Fruit fly (Drosophila melanogaster) whole organism, embryonic: ENCODE data around the gene CG11882.
A peak's percentile ranks its signal among the peaks of the same experiment; 100 is the strongest.

ENCODE experiments used
- Antp ChIP-seq: fragments of 200-800 bp; sonication (Bioruptor generic); optimal IDR thresholded peaks from 3 replicates; lab custom pipeline; 2016; ENCODE audit warnings: missing biosample characterization, missing genetic modification characterization
- Atf6 ChIP-seq: fragments of 200-800 bp; sonication (Bioruptor generic); IDR thresholded peaks from 2 replicates; pipeline ENCODE4 v1.3.6; 2022; ENCODE audit warnings: missing biosample characterization, missing genetic modification characterization
- BEAF-32 ChIP-seq: fragments of 200-800 bp; sonication (Bioruptor generic); optimal IDR thresholded peaks from 3 replicates; lab custom pipeline; 2017; ENCODE audit warnings: missing biosample characterization, missing genetic modification characterization, mild to moderate bottlenecking, moderate library complexity, missing genetic modification reagents
- CG10366 ChIP-seq: fragments of 200-800 bp; sonication (Bioruptor generic); IDR thresholded peaks from 2 replicates; pipeline ENCODE4 v1.3.6; 2022; ENCODE audit warnings: missing biosample characterization, missing genetic modification characterization
- CG10462 ChIP-seq: fragments of 200-800 bp; sonication (Bioruptor generic); optimal IDR thresholded peaks from 2 replicates; lab custom pipeline; 2016; ENCODE audit warnings: missing biosample characterization, missing genetic modification characterization
- CG11093 ChIP-seq: fragments of 200-800 bp; sonication (Bioruptor generic); IDR thresholded peaks from 3 replicates; pipeline ENCODE4 v1.3.6; 2022; ENCODE audit warnings: missing biosample characterization, missing genetic modification characterization
- CG11247 ChIP-seq: fragments of 200-800 bp; sonication (Bioruptor generic); IDR thresholded peaks from 2 replicates; pipeline ENCODE4 v1.3.6; 2022; ENCODE audit warnings: missing biosample characterization, missing genetic modification characterization
- CG11723 ChIP-seq: fragments of 200-800 bp; sonication (Bioruptor generic); optimal IDR thresholded peaks from 2 replicates; lab custom pipeline; 2017; ENCODE audit warnings: missing biosample characterization, mild to moderate bottlenecking, missing genetic modification characterization
- CG12219 ChIP-seq: fragments of 200-800 bp; sonication (Bioruptor generic); optimal IDR thresholded peaks from 3 replicates; lab custom pipeline; 2018; ENCODE audit warnings: missing biosample characterization, mild to moderate bottlenecking, missing genetic modification characterization
- CG16813 ChIP-seq: fragments of 200-800 bp; sonication (Bioruptor generic); IDR thresholded peaks from 3 replicates; pipeline ENCODE4 v1.3.6; 2022; ENCODE audit warnings: missing biosample characterization, missing genetic modification characterization; ENCODE audit not compliant: partially characterized antibody
- CG16863 ChIP-seq: fragments of 200-800 bp; sonication (Bioruptor generic); optimal IDR thresholded peaks from 3 replicates; lab custom pipeline; 2016; ENCODE audit warnings: missing biosample characterization, missing genetic modification characterization
- CG18011 ChIP-seq: fragments of 200-800 bp; sonication (Bioruptor generic); optimal IDR thresholded peaks from 2 replicates; lab custom pipeline; 2017; ENCODE audit warnings: missing biosample characterization, missing genetic modification characterization, mild to moderate bottlenecking, moderate library complexity, missing genotype
- CG2129 ChIP-seq: fragments of 200-800 bp; sonication (Bioruptor generic); IDR thresholded peaks from 2 replicates; pipeline ENCODE4 v1.3.6; 2022; ENCODE audit warnings: missing biosample characterization, missing genetic modification characterization; ENCODE audit not compliant: partially characterized antibody
- CG32532 ChIP-seq: fragments of 200-800 bp; sonication (Bioruptor generic); IDR thresholded peaks from 2 replicates; pipeline ENCODE4 v1.3.6; 2022; ENCODE audit warnings: missing biosample characterization, missing genetic modification characterization
- CG4707 ChIP-seq: fragments of 200-800 bp; sonication (Bioruptor generic); optimal IDR thresholded peaks from 2 replicates; lab custom pipeline; 2018; ENCODE audit warnings: missing biosample characterization, mild to moderate bottlenecking, missing genetic modification characterization, moderate library complexity
- CG4820 ChIP-seq: fragments of 200-800 bp; sonication (Bioruptor generic); optimal IDR thresholded peaks from 3 replicates; lab custom pipeline; 2016; ENCODE audit warnings: missing biosample characterization, missing genetic modification characterization
- CG6254 ChIP-seq: fragments of 200-800 bp; sonication (Bioruptor generic); optimal IDR thresholded peaks from 3 replicates; lab custom pipeline; 2017; ENCODE audit warnings: mild to moderate bottlenecking, missing biosample characterization, missing genetic modification reagents, missing genetic modification characterization
- CG8359 ChIP-seq: fragments of 200-800 bp; sonication (Bioruptor generic); optimal IDR thresholded peaks from 2 replicates; lab custom pipeline; 2017; ENCODE audit warnings: missing biosample characterization, mild to moderate bottlenecking, missing genetic modification characterization, borderline replicate concordance
- CHES-1-like ChIP-seq: fragments of 200-800 bp; sonication (Bioruptor generic); optimal IDR thresholded peaks from 2 replicates; lab custom pipeline; 2016; ENCODE audit warnings: missing biosample characterization, missing genetic modification characterization
- D19B ChIP-seq: fragments of 200-800 bp; sonication (Bioruptor generic); optimal IDR thresholded peaks from 2 replicates; lab custom pipeline; 2017; ENCODE audit warnings: missing biosample characterization, mild to moderate bottlenecking, missing genetic modification characterization
- Dref ChIP-seq: fragments of 200-800 bp; sonication (Bioruptor generic); IDR thresholded peaks from 2 replicates; pipeline ENCODE4 v1.3.6; 2022; ENCODE audit warnings: missing biosample characterization, missing genetic modification characterization
- Gug ChIP-seq: fragments of 200-800 bp; sonication (Bioruptor generic); IDR thresholded peaks from 4 replicates; pipeline ENCODE4 v1.3.6; 2022; ENCODE audit warnings: missing biosample characterization, missing genetic modification characterization
- HLH54F ChIP-seq: fragments of 200-800 bp; sonication (Bioruptor generic); optimal IDR thresholded peaks from 3 replicates; lab custom pipeline; 2016; ENCODE audit warnings: missing biosample characterization, missing genetic modification characterization
- HmgZ ChIP-seq: fragments of 200-800 bp; sonication (Bioruptor generic); optimal IDR thresholded peaks from 2 replicates; lab custom pipeline; 2018; ENCODE audit warnings: missing biosample characterization, mild to moderate bottlenecking, missing genetic modification characterization
- Hmx ChIP-seq: fragments of 200-800 bp; sonication (Bioruptor generic); optimal IDR thresholded peaks from 2 replicates; lab custom pipeline; 2016; ENCODE audit warnings: missing biosample characterization, missing genetic modification characterization
- Scr ChIP-seq: fragments of 200-800 bp; sonication (Bioruptor generic); IDR thresholded peaks from 2 replicates; pipeline ENCODE4 v1.3.6; 2022; ENCODE audit warnings: missing biosample characterization, missing genetic modification characterization; ENCODE audit not compliant: partially characterized antibody
- Sry-β ChIP-seq: fragments of 200-800 bp; sonication (Bioruptor generic); optimal IDR thresholded peaks from 2 replicates; lab custom pipeline; 2018; ENCODE audit warnings: missing biosample characterization, mild to moderate bottlenecking, missing genetic modification characterization, moderate library complexity
- Vsx1 ChIP-seq: fragments of 200-800 bp; sonication (Bioruptor generic); optimal IDR thresholded peaks from 2 replicates; lab custom pipeline; 2017; ENCODE audit warnings: missing biosample characterization, mild to moderate bottlenecking, missing genetic modification characterization, missing genetic modification reagents
- ash1 ChIP-seq: fragments of 200-800 bp; sonication (Bioruptor generic); optimal IDR thresholded peaks from 2 replicates; lab custom pipeline; 2018; ENCODE audit warnings: missing biosample characterization, mild to moderate bottlenecking, missing genetic modification characterization
- bbx ChIP-seq: fragments of 200-800 bp; sonication (Bioruptor generic); IDR thresholded peaks from 2 replicates; pipeline ENCODE4 v1.3.6; 2022; ENCODE audit warnings: missing biosample characterization, missing genetic modification characterization; ENCODE audit not compliant: partially characterized antibody
- cato ChIP-seq: fragments of 200-800 bp; sonication (Bioruptor generic); optimal IDR thresholded peaks from 2 replicates; lab custom pipeline; 2016; ENCODE audit warnings: missing biosample characterization, missing genetic modification characterization, borderline replicate concordance
- crc ChIP-seq: fragments of 200-800 bp; sonication (Bioruptor generic); optimal IDR thresholded peaks from 2 replicates; lab custom pipeline; 2016; ENCODE audit warnings: missing biosample characterization, missing genetic modification characterization
- da ChIP-seq: fragments of 200-800 bp; sonication (Bioruptor generic); optimal IDR thresholded peaks from 2 replicates; lab custom pipeline; 2016; ENCODE audit warnings: missing biosample characterization, missing genetic modification characterization
- fd3F ChIP-seq: fragments of 200-800 bp; sonication (Bioruptor generic); optimal IDR thresholded peaks from 2 replicates; lab custom pipeline; 2018; ENCODE audit warnings: missing biosample characterization, mild to moderate bottlenecking, missing genetic modification characterization, moderate library complexity
- gfzf ChIP-seq: fragments of 200-800 bp; sonication (Bioruptor generic); optimal IDR thresholded peaks from 2 replicates; lab custom pipeline; 2016; ENCODE audit warnings: missing biosample characterization, mild to moderate bottlenecking, missing genetic modification characterization, moderate library complexity
- grau ChIP-seq: fragments of 200-800 bp; optimal IDR thresholded peaks from 3 replicates; lab custom pipeline; 2019; ENCODE audit warnings: missing biosample characterization, mild to moderate bottlenecking, missing genetic modification characterization, moderate library complexity
- insv ChIP-seq, 2 experiments: fragments of 200-800 bp; sonication (Bioruptor generic); optimal IDR thresholded peaks; 3 replicates each; lab custom pipeline; 2016 to 2018; ENCODE audit warnings: missing biosample characterization in 2 of 2, missing genetic modification characterization in 2 of 2
- ranshi ChIP-seq: fragments of 200-800 bp; sonication (Bioruptor generic); IDR thresholded peaks from 2 replicates; pipeline ENCODE4 v1.3.6; 2022; ENCODE audit warnings: missing biosample characterization, missing genetic modification characterization
- sd ChIP-seq: fragments of 200-800 bp; sonication (Bioruptor generic); optimal IDR thresholded peaks from 3 replicates; lab custom pipeline; 2018; ENCODE audit warnings: missing biosample characterization, mild to moderate bottlenecking, missing genetic modification characterization, moderate library complexity
- sisA ChIP-seq: fragments of 200-800 bp; sonication (Bioruptor generic); IDR thresholded peaks from 2 replicates; pipeline ENCODE4 v1.3.6; 2022; ENCODE audit warnings: missing biosample characterization, missing genetic modification characterization
- sr ChIP-seq: fragments of 200-800 bp; sonication (Bioruptor generic); IDR thresholded peaks from 3 replicates; pipeline ENCODE4 v1.3.6; 2022; ENCODE audit warnings: missing biosample characterization, missing genetic modification characterization
- stwl ChIP-seq: fragments of 200-800 bp; sonication (Bioruptor generic); optimal IDR thresholded peaks from 3 replicates; lab custom pipeline; 2018; ENCODE audit warnings: missing biosample characterization, mild to moderate bottlenecking, missing genetic modification characterization, moderate library complexity
- tap ChIP-seq: fragments of 200-800 bp; optimal IDR thresholded peaks from 3 replicates; lab custom pipeline; 2019; ENCODE audit warnings: missing biosample characterization, mild to moderate bottlenecking, missing genetic modification characterization, moderate library complexity
- tio ChIP-seq: fragments of 200-800 bp; sonication (Bioruptor generic); optimal IDR thresholded peaks from 2 replicates; lab custom pipeline; 2017; ENCODE audit warnings: missing biosample characterization, missing genetic modification characterization, inconsistent platforms
- trh ChIP-seq: fragments of 200-800 bp; sonication (Bioruptor generic); optimal IDR thresholded peaks from 2 replicates; lab custom pipeline; 2016; ENCODE audit warnings: missing biosample characterization, missing genetic modification characterization
- unc-4 ChIP-seq: fragments of 200-800 bp; sonication (Bioruptor generic); IDR thresholded peaks from 2 replicates; pipeline ENCODE4 v1.3.6; 2022; ENCODE audit warnings: missing biosample characterization, missing genetic modification characterization; ENCODE audit not compliant: partially characterized antibody
- usp ChIP-seq: fragments of >200 bp; optimal IDR thresholded peaks from 2 replicates; lab custom pipeline; 2017; ENCODE audit warnings: missing biosample characterization, missing genetic modification characterization
- vfl ChIP-seq: fragments of 200-800 bp; sonication (Bioruptor generic); optimal IDR thresholded peaks from 2 replicates; lab custom pipeline; 2016; ENCODE audit warnings: missing biosample characterization, missing genetic modification characterization
- wek ChIP-seq: fragments of 200-800 bp; sonication (Bioruptor generic); optimal IDR thresholded peaks from 3 replicates; lab custom pipeline; 2018; ENCODE audit warnings: missing biosample characterization, mild to moderate bottlenecking, missing genetic modification characterization, moderate library complexity

CG11882 gene

dm6 chr3R:29130902-29131621 is 16.9 kb downstream of the CG11882 start, which contains the start of the genes dgt6 and Vha100-1 (continued):
- TF ChIP-seq HmgZ (peak; percentile 18), da (GFP tag; lab: Kevin White, UChicago) (no peak), Scr (GFP tag; lab: Robert Waterston, UW) (peak; percentile 27; the same call in 1 of the 2 replicates), usp (no peak), CG16813 (GFP tag; lab: Robert Waterston, UW) (no peak), grau (tag; lab: Kevin White, UChicago) (no peak), D19B (no peak), crc (GFP tag; lab: Kevin White, UChicago) (no peak), bbx (no peak), CG32532 (GFP tag; lab: Robert Waterston, UW) (no peak), CG8359 (GFP tag; lab: Kevin White, UChicago) (no peak), CG10366 (GFP tag; lab: Robert Waterston, UW) (no peak), wek (GFP tag; lab: Kevin White, UChicago) (no peak), Gug (GFP tag; lab: Robert Waterston, UW) (no peak), Dref (peak; percentile 30; the same call in 1 of the 2 replicates), CG16863 (no peak), Atf6 (GFP tag; lab: Robert Waterston, UW) (no peak), insv (GFP tag; optimal IDR thresholded peaks at IDR 0.05; lab: Kevin White, UChicago) (peak in 1 of 2 experiments; percentile 13), Vsx1 (GFP tag; lab: Kevin White, UChicago) (no peak), BEAF-32 (GFP tag; lab: Kevin White, UChicago) (peak; percentile 38), trh (no peak), stwl (tag; lab: Kevin White, UChicago) (peak; percentile 82), vfl (no peak), CG18011 (GFP tag; lab: Kevin White, UChicago) (no peak), CG4707 (no peak), unc-4 (GFP tag; lab: Robert Waterston, UW) (0 out of 2 replicates have a peak, but pooled peaks have one; percentile 14), CG11247 (GFP tag; lab: Robert Waterston, UW) (no peak), CG11093 (GFP tag; lab: Robert Waterston, UW) (no peak), ash1 (GFP tag; lab: Kevin White, UChicago) (no peak), CG12219 (GFP tag; lab: Kevin White, UChicago) (no peak), cato (GFP tag; lab: Kevin White, UChicago) (no peak), CG11723 (GFP tag; lab: Kevin White, UChicago) (no peak), fd3F (GFP tag; lab: Kevin White, UChicago) (no peak), CG4820 (GFP tag; lab: Kevin White, UChicago) (peak; percentile 29), Sry-β (GFP tag; lab: Kevin White, UChicago) (peak; percentile 14), CG2129 (no peak), sd (tag; lab: Kevin White, UChicago) (no peak), sr (no peak), gfzf (GFP tag; lab: Kevin White, UChicago) (peak; percentile 84), CG10462 (GFP tag; lab: Kevin White, UChicago) (no peak), tio (no peak), sisA (GFP tag; lab: Robert Waterston, UW) (no peak), CHES-1-like (no peak), ranshi (no peak), Hmx (GFP tag; lab: Kevin White, UChicago) (no peak), tap (tag; lab: Kevin White, UChicago) (no peak), CG6254 (GFP tag; lab: Kevin White, UChicago) (no peak), Antp (GFP tag; lab: Kevin White, UChicago) (no peak), HLH54F (GFP tag; lab: Kevin White, UChicago) (no peak)
